Worm (Caenorhabditis elegans) whole organism, L2 larva: ENCODE measurements around the gene T04G9.6.

Experiments
- alr-1 ChIP-seq: fragments of 150-350 bp; optimal IDR thresholded peaks from 2 replicates; lab custom pipeline; 2014; ENCODE audit warnings: missing biosample characterization, missing genetic modification characterization
- ceh-82 ChIP-seq: fragments of 150-350 bp; optimal IDR thresholded peaks from 2 replicates; lab custom pipeline; 2014; ENCODE audit warnings: missing biosample characterization, missing genetic modification characterization
- lin-39 ChIP-seq: fragments of 150-350 bp; optimal IDR thresholded peaks from 2 replicates; lab custom pipeline; 2014; ENCODE audit warnings: missing biosample characterization, missing genetic modification reagents, missing genetic modification characterization
- nhr-12 ChIP-seq: fragments of 150-350 bp; optimal IDR thresholded peaks from 2 replicates; lab custom pipeline; 2014; ENCODE audit warnings: missing biosample characterization, missing genetic modification characterization
- nhr-237 ChIP-seq: fragments of 150-350 bp; optimal IDR thresholded peaks from 2 replicates; lab custom pipeline; 2014; ENCODE audit warnings: missing biosample characterization, missing genetic modification characterization
- nhr-77 ChIP-seq: fragments of 150-350 bp; optimal IDR thresholded peaks from 2 replicates; lab custom pipeline; 2014; ENCODE audit warnings: missing biosample characterization, missing genetic modification characterization
- skn-1 ChIP-seq: sonication (generic microtip); optimal IDR thresholded peaks from 2 replicates; lab custom pipeline; 2017; ENCODE audit warnings: missing biosample characterization, missing genetic modification characterization

- TF ChIP-seq skn-1 (tag; lab: Kevin White, UChicago) = no peak
- no peak for TF ChIP-seq nhr-12 (tag; lab: Kevin White, UChicago)
- no peak for TF ChIP-seq ceh-82
- no peak for TF ChIP-seq alr-1 (tag; lab: Kevin White, UChicago)
- TF ChIP-seq nhr-77 (tag; lab: Kevin White, UChicago) = no peak
- TF ChIP-seq nhr-237 (tag; lab: Kevin White, UChicago) = no peak
- no peak for TF ChIP-seq lin-39 (tag; lab: Kevin White, UChicago)
Measured at ce11 chrX:779259-779658, 5.5 kb downstream of the T04G9.6 start.
